Worm (Caenorhabditis elegans): ENCODE results near the gene cbp-1.

cbp-1 gene

ce11 chrIII:9807560-9808046, 41.3 kb downstream of the cbp-1 start (continued):
- TF ChIP-seq zag-1 (tag; optimal IDR thresholded peaks at IDR 0.05) = no peak
- TF ChIP-seq ceh-9 (tag; optimal IDR thresholded peaks at IDR 0.05) = no peak
- no peak for TF ChIP-seq nhr-28 (tag; optimal IDR thresholded peaks at IDR 0.05)
- TF ChIP-seq jun-1 (tag; optimal IDR thresholded peaks at IDR 0.05) = peak; percentile 55
- no peak for TF ChIP-seq fos-1 (tag; optimal IDR thresholded peaks at IDR 0.05)
- TF ChIP-seq eor-1 (tag; optimal IDR thresholded peaks at IDR 0.05) = no peak
- TF ChIP-seq ceh-28 (tag; optimal IDR thresholded peaks at IDR 0.05) = no peak
- no peak for TF ChIP-seq lin-15B (tag; optimal IDR thresholded peaks at IDR 0.05)
- no peak for TF ChIP-seq daf-12 (tag; optimal IDR thresholded peaks at IDR 0.05)
- TF ChIP-seq fkh-10 (GFP tag; optimal IDR thresholded peaks at IDR 0.05) = no peak

ce11 chrIII:9808179-9808578, 41.9 kb downstream of the cbp-1 start, which contains the start of gene gtap-2:
Gene gtap-2, plus strand, starts transcription at chrIII:9808544.
- peak; percentile 18 for TF ChIP-seq nfya-1 (tag; optimal IDR thresholded peaks at IDR 0.05; ENCODE audit: insufficient read depth)
- no peak for TF ChIP-seq elt-2 (tag; optimal IDR thresholded peaks at IDR 0.05)
- no peak for TF ChIP-seq nhr-76 (tag; optimal IDR thresholded peaks at IDR 0.05)
- TF ChIP-seq eor-1 (tag; optimal IDR thresholded peaks at IDR 0.05) = peak in 1 of 2 experiments; percentile 20
- peak; percentile 17 for TF ChIP-seq nhr-43 (tag; optimal IDR thresholded peaks at IDR 0.05; ENCODE audit: poor library complexity, severe bottlenecking)
- TF ChIP-seq lin-15B (tag; optimal IDR thresholded peaks at IDR 0.05) = peak; percentile 32
- TF ChIP-seq nhr-11 (tag; optimal IDR thresholded peaks at IDR 0.05) = no peak
- TF ChIP-seq pha-4 (tag; optimal IDR thresholded peaks at IDR 0.05) = peak; percentile 60
- no peak for TF ChIP-seq ceh-9 (tag; optimal IDR thresholded peaks at IDR 0.05)
- TF ChIP-seq elt-1 (tag; optimal IDR thresholded peaks at IDR 0.05) = no peak

ce11 chrIII:9813146-9813545, 46.8 kb downstream of the cbp-1 start, which contains the start of gene ZK632.14:
Gene ZK632.14, plus strand, starts transcription at chrIII:9813446.
- TF ChIP-seq nhr-12 (tag; optimal IDR thresholded peaks at IDR 0.05) (no peak), egl-5 (tag; optimal IDR thresholded peaks at IDR 0.05) (no peak)

ce11 chrIII:9817087-9817612, 50.8 kb downstream of the cbp-1 start, which contains the start of gene cnx-1:
Gene cnx-1, minus strand, starts transcription at chrIII:9817137.
- no peak for TF ChIP-seq tbx-2 (tag; optimal IDR thresholded peaks at IDR 0.05)
- no peak for TF ChIP-seq fkh-2 (tag; optimal IDR thresholded peaks at IDR 0.05)
- TF ChIP-seq ceh-9 (tag; optimal IDR thresholded peaks at IDR 0.05) = no peak
- TF ChIP-seq snpc-4 (tag; optimal IDR thresholded peaks at IDR 0.05) = no peak
- TF ChIP-seq hmg-11 (tag; optimal IDR thresholded peaks at IDR 0.05) = peak; percentile 72
- peak; percentile 41 for TF ChIP-seq ama-1 (optimal IDR thresholded peaks at IDR 0.05)
- TF ChIP-seq aly-2 (tag; optimal IDR thresholded peaks at IDR 0.05) = no peak
- peak; percentile 8 for TF ChIP-seq sea-2 (GFP tag; optimal IDR thresholded peaks at IDR 0.05)
- TF ChIP-seq lin-39 (tag; optimal IDR thresholded peaks at IDR 0.05) = peak; percentile 66
- TF ChIP-seq lin-15B (tag; optimal IDR thresholded peaks at IDR 0.05) = peak; percentile 16
- TF ChIP-seq nhr-12 (tag; optimal IDR thresholded peaks at IDR 0.05) = no peak
- TF ChIP-seq pha-4 (tag; optimal IDR thresholded peaks at IDR 0.05) = peak; percentile 10
- TF ChIP-seq nhr-23 (tag; optimal IDR thresholded peaks at IDR 0.05) = peak; percentile 28
- TF ChIP-seq elt-1 (tag; optimal IDR thresholded peaks at IDR 0.05) = no peak
- TF ChIP-seq mdl-1 (tag; optimal IDR thresholded peaks at IDR 0.05) = no peak
- peak; percentile 49 for TF ChIP-seq nfya-1 (tag; optimal IDR thresholded peaks at IDR 0.05; ENCODE audit: insufficient read depth)
- TF ChIP-seq nhr-25 (tag; optimal IDR thresholded peaks at IDR 0.05) = peak; percentile 10
- TF ChIP-seq elt-3 (tag; optimal IDR thresholded peaks at IDR 0.05) = no peak
- TF ChIP-seq ztf-11 (tag; optimal IDR thresholded peaks at IDR 0.05) = no peak
- no peak for TF ChIP-seq jun-1 (tag; optimal IDR thresholded peaks at IDR 0.05)

ce11 chrIII:9817894-9818293, 51.6 kb downstream of the cbp-1 start:
- TF ChIP-seq ceh-28 (tag; optimal IDR thresholded peaks at IDR 0.05) (peak; percentile 5), nhr-25 (tag; optimal IDR thresholded peaks at IDR 0.05) (no peak), ztf-11 (tag; optimal IDR thresholded peaks at IDR 0.05) (no peak), skn-1 (tag; optimal IDR thresholded peaks at IDR 0.05) (no peak), nfya-1 (tag; optimal IDR thresholded peaks at IDR 0.05; ENCODE audit: insufficient read depth) (no peak), lin-39 (tag; optimal IDR thresholded peaks at IDR 0.05) (no peak), fkh-2 (tag; optimal IDR thresholded peaks at IDR 0.05) (no peak)

All from whole organism, L3 larva.